Fruit fly (Drosophila melanogaster) whole organism, prepupa: ENCODE measurements around the gene btl.

Experiments
- Blimp-1 ChIP-seq: fragments of 200-800 bp; sonication (Bioruptor generic); optimal IDR thresholded peaks from 3 replicates; lab custom pipeline; 2017; ENCODE audit warnings: missing biosample characterization, missing genetic modification characterization, mild to moderate bottlenecking, moderate library complexity, missing genetic modification reagents
- CG10631 ChIP-seq: fragments of 200-800 bp; sonication (Bioruptor generic); optimal IDR thresholded peaks from 2 replicates; lab custom pipeline; 2016; ENCODE audit warnings: missing biosample characterization, missing genetic modification characterization
- CG10669 ChIP-seq: fragments of 200-800 bp; sonication (Bioruptor generic); optimal IDR thresholded peaks from 3 replicates; lab custom pipeline; 2018; ENCODE audit warnings: missing biosample characterization, mild to moderate bottlenecking, missing genetic modification characterization, moderate library complexity
- CG11294 ChIP-seq: fragments of 200-800 bp; sonication (Bioruptor generic); IDR thresholded peaks from 2 replicates; pipeline ENCODE4 v1.3.6; 2022; ENCODE audit warnings: missing biosample characterization, missing genetic modification characterization
- CG11902 ChIP-seq: fragments of 200-800 bp; sonication (Bioruptor generic); optimal IDR thresholded peaks from 3 replicates; lab custom pipeline; 2016; ENCODE audit warnings: missing biosample characterization, missing genetic modification characterization
- CG15336 ChIP-seq: fragments of 200-800 bp; sonication (Bioruptor generic); IDR thresholded peaks from 2 replicates; pipeline ENCODE4 v1.3.6; 2022; ENCODE audit warnings: missing biosample characterization, missing genetic modification characterization
- CG16779 ChIP-seq: fragments of 200-800 bp; sonication (Bioruptor generic); optimal IDR thresholded peaks from 3 replicates; lab custom pipeline; 2017; ENCODE audit warnings: missing biosample characterization, mild to moderate bottlenecking, missing genetic modification characterization
- CG31627 ChIP-seq: fragments of 200-800 bp; sonication (Bioruptor generic); optimal IDR thresholded peaks from 3 replicates; lab custom pipeline; 2016; ENCODE audit warnings: missing biosample characterization, missing genetic modification characterization
- CG32006 ChIP-seq: fragments of 200-800 bp; sonication (Bioruptor generic); optimal IDR thresholded peaks from 3 replicates; lab custom pipeline; 2017; ENCODE audit warnings: missing biosample characterization, mild to moderate bottlenecking, missing genetic modification characterization
- CG34406 ChIP-seq: fragments of 200-800 bp; sonication (Bioruptor generic); optimal IDR thresholded peaks from 3 replicates; lab custom pipeline; 2016; ENCODE audit warnings: missing biosample characterization, missing genetic modification characterization
- CG3919 ChIP-seq: fragments of 200-800 bp; sonication (Bioruptor generic); optimal IDR thresholded peaks from 3 replicates; lab custom pipeline; 2016; ENCODE audit warnings: missing biosample characterization, missing genetic modification characterization
- CG4318 ChIP-seq: fragments of 200-800 bp; sonication (Bioruptor generic); optimal IDR thresholded peaks from 3 replicates; lab custom pipeline; 2017; ENCODE audit warnings: missing biosample characterization, mild to moderate bottlenecking, missing genetic modification characterization
- CG6163 ChIP-seq: fragments of 200-800 bp; sonication (Bioruptor generic); IDR thresholded peaks from 3 replicates; pipeline ENCODE4 v1.3.6; 2022; ENCODE audit warnings: missing biosample characterization, missing genetic modification characterization
- CG6276 ChIP-seq: fragments of 200-800 bp; sonication (Bioruptor generic); optimal IDR thresholded peaks from 2 replicates; lab custom pipeline; 2017; ENCODE audit warnings: missing biosample characterization, mild to moderate bottlenecking, missing genetic modification characterization
- CG6792 ChIP-seq: fragments of 200-800 bp; sonication (Bioruptor generic); optimal IDR thresholded peaks from 3 replicates; lab custom pipeline; 2016; ENCODE audit warnings: missing biosample characterization, missing genetic modification characterization
- CG6808 ChIP-seq: fragments of 200-800 bp; sonication (Bioruptor generic); optimal IDR thresholded peaks from 3 replicates; lab custom pipeline; 2017; ENCODE audit warnings: missing biosample characterization, missing genetic modification characterization, mild to moderate bottlenecking, moderate library complexity, missing genetic modification reagents
- CG6854 ChIP-seq: fragments of 200-800 bp; sonication (Bioruptor generic); optimal IDR thresholded peaks from 2 replicates; lab custom pipeline; 2017; ENCODE audit warnings: missing biosample characterization, mild to moderate bottlenecking, missing genetic modification characterization
- CG7368 ChIP-seq: fragments of 200-800 bp; sonication (Bioruptor generic); optimal IDR thresholded peaks from 3 replicates; lab custom pipeline; 2016; ENCODE audit warnings: missing biosample characterization, missing genetic modification characterization
- CG8119 ChIP-seq: fragments of 200-800 bp; sonication (Bioruptor generic); IDR thresholded peaks from 3 replicates; pipeline ENCODE4 v1.3.6; 2022; ENCODE audit warnings: missing biosample characterization, missing genetic modification characterization
- CG8319 ChIP-seq: fragments of 200-800 bp; sonication (Bioruptor generic); optimal IDR thresholded peaks from 3 replicates; lab custom pipeline; 2016; ENCODE audit warnings: missing biosample characterization, missing genetic modification characterization
- CG9139 ChIP-seq: fragments of 200-800 bp; sonication (Bioruptor generic); optimal IDR thresholded peaks from 3 replicates; lab custom pipeline; 2017; ENCODE audit warnings: missing biosample characterization, mild to moderate bottlenecking, missing genetic modification characterization
- Eip75B ChIP-seq: fragments of 200-800 bp; sonication (Bioruptor generic); optimal IDR thresholded peaks from 3 replicates; lab custom pipeline; 2016; ENCODE audit warnings: missing biosample characterization, missing genetic modification characterization
- Eip78C ChIP-seq: fragments of 200-800 bp; sonication (Bioruptor generic); peaks from one replicate; lab custom pipeline; 2016; ENCODE audit warnings: missing biosample characterization, missing genetic modification characterization
- Ets96B ChIP-seq: fragments of 200-800 bp; optimal IDR thresholded peaks from 2 replicates; lab custom pipeline; 2019; ENCODE audit warnings: missing biosample characterization, mild to moderate bottlenecking, missing genetic modification characterization, moderate library complexity
- Gug ChIP-seq: fragments of 200-800 bp; sonication (Bioruptor generic); IDR thresholded peaks from 2 replicates; pipeline ENCODE4 v1.3.6; 2022; ENCODE audit warnings: missing biosample characterization, missing genetic modification characterization
- Hr4 ChIP-seq: fragments of 200-800 bp; sonication (Bioruptor generic); optimal IDR thresholded peaks from 3 replicates; lab custom pipeline; 2016; ENCODE audit warnings: missing biosample characterization, missing genetic modification characterization
- Met ChIP-seq: fragments of 200-800 bp; sonication (Bioruptor generic); optimal IDR thresholded peaks from 3 replicates; lab custom pipeline; 2016; ENCODE audit warnings: missing biosample characterization, missing genetic modification characterization
- Smox ChIP-seq: fragments of 200-800 bp; sonication (Bioruptor generic); optimal IDR thresholded peaks from 3 replicates; lab custom pipeline; 2016; ENCODE audit warnings: missing biosample characterization, missing genetic modification characterization
- Sox102F ChIP-seq: fragments of 200-800 bp; sonication (Bioruptor generic); optimal IDR thresholded peaks from 2 replicates; lab custom pipeline; 2016; ENCODE audit warnings: missing biosample characterization, mild to moderate bottlenecking, missing genetic modification characterization
- Sox14 ChIP-seq: fragments of 200-800 bp; sonication (Bioruptor generic); optimal IDR thresholded peaks from 3 replicates; lab custom pipeline; 2016; ENCODE audit warnings: missing biosample characterization, missing genetic modification characterization
- achi ChIP-seq: fragments of 200-800 bp; sonication (Bioruptor generic); optimal IDR thresholded peaks from 3 replicates; lab custom pipeline; 2016; ENCODE audit warnings: missing biosample characterization, missing genetic modification characterization
- cyc ChIP-seq: fragments of 200-800 bp; sonication (Bioruptor generic); optimal IDR thresholded peaks from 3 replicates; lab custom pipeline; 2016; ENCODE audit warnings: missing biosample characterization, missing genetic modification characterization
- dsx ChIP-seq: fragments of 200-800 bp; optimal IDR thresholded peaks from 3 replicates; lab custom pipeline; 2019; ENCODE audit warnings: missing biosample characterization, mild to moderate bottlenecking, missing genetic modification characterization, moderate library complexity; ENCODE audit not compliant: poor library complexity, severe bottlenecking
- eg ChIP-seq: fragments of 200-800 bp; sonication (Bioruptor generic); IDR thresholded peaks from 3 replicates; pipeline ENCODE4 v1.3.6; 2022; ENCODE audit warnings: missing biosample characterization, missing genetic modification characterization
- esn ChIP-seq: fragments of 200-800 bp; sonication (Bioruptor generic); optimal IDR thresholded peaks from 2 replicates; lab custom pipeline; 2016; ENCODE audit warnings: missing biosample characterization, mild to moderate bottlenecking, missing genetic modification characterization, moderate library complexity
- fd59A ChIP-seq: fragments of 200-800 bp; sonication (Bioruptor generic); optimal IDR thresholded peaks from 2 replicates; lab custom pipeline; 2017; ENCODE audit warnings: missing biosample characterization, mild to moderate bottlenecking, missing genetic modification characterization, missing genetic modification reagents
- fd85E ChIP-seq: fragments of 200-800 bp; sonication (Bioruptor generic); optimal IDR thresholded peaks from 3 replicates; lab custom pipeline; 2016; ENCODE audit warnings: missing biosample characterization, missing genetic modification characterization
- fkh ChIP-seq: fragments of 200-800 bp; sonication (Bioruptor generic); optimal IDR thresholded peaks from 3 replicates; lab custom pipeline; 2017; ENCODE audit warnings: missing biosample characterization, mild to moderate bottlenecking, missing genetic modification characterization, moderate library complexity
- lz ChIP-seq: fragments of 200-800 bp; sonication (Bioruptor generic); optimal IDR thresholded peaks from 3 replicates; lab custom pipeline; 2016; ENCODE audit warnings: missing biosample characterization, missing genetic modification characterization
- net ChIP-seq: fragments of 200-800 bp; sonication (Bioruptor generic); optimal IDR thresholded peaks from 3 replicates; lab custom pipeline; 2016; ENCODE audit warnings: missing biosample characterization, missing genetic modification characterization
- salr ChIP-seq, 2 experiments: fragments of 200-800 bp; sonication (Bioruptor generic); optimal IDR thresholded peaks; 3 replicates each; lab custom pipeline; 2016 to 2018; ENCODE audit warnings: missing biosample characterization in 2 of 2, missing genetic modification characterization in 2 of 2, mild to moderate bottlenecking in 1 of 2
- spab ChIP-seq: fragments of 200-800 bp; sonication (Bioruptor generic); optimal IDR thresholded peaks from 2 replicates; lab custom pipeline; 2017; ENCODE audit warnings: missing biosample characterization, mild to moderate bottlenecking, missing genetic modification characterization, missing genetic modification reagents
- ss ChIP-seq, 2 experiments: fragments of 200-800 bp; sonication (Bioruptor generic); optimal IDR thresholded peaks; 2 replicates in 1 of 2; 3 replicates in 1 of 2; lab custom pipeline; 2017 to 2018; ENCODE audit warnings: mild to moderate bottlenecking in 2 of 2, missing biosample characterization in 2 of 2, missing genetic modification characterization in 2 of 2, moderate library complexity in 1 of 2
- svp ChIP-seq: fragments of 200-800 bp; sonication (Bioruptor generic); peaks from one replicate; lab custom pipeline; 2016; ENCODE audit warnings: missing biosample characterization, missing genetic modification characterization
- topi ChIP-seq: fragments of 200-800 bp; sonication (Bioruptor generic); optimal IDR thresholded peaks from 3 replicates; lab custom pipeline; 2016; ENCODE audit warnings: missing biosample characterization, missing genetic modification characterization

Gene btl

dm6 chr3L:14075472-14075871, at the start of gene btl:
btl (plus strand) TSS chr3L:14075772.
- TF ChIP-seq eg (GFP tag; lab: Robert Waterston, UW) (no peak), CG7368 (no peak), dsx (GFP tag; lab: Kevin White, UChicago) (no peak), ss (GFP tag; optimal IDR thresholded peaks at IDR 0.05; lab: Kevin White, UChicago) (no peak), CG4318 (GFP tag; lab: Kevin White, UChicago) (no peak), Sox102F (GFP tag; lab: Kevin White, UChicago) (no peak), CG6854 (GFP tag; lab: Kevin White, UChicago) (no peak), Met (no peak)
- TF ChIP-seq, all 60 proteins: peak for 0

dm6 chr3L:14027549-14027948, 48.0 kb upstream of the btl start:
- TF ChIP-seq CG16779 (tag; lab: Kevin White, UChicago): no peak
- no peak for TF ChIP-seq CG11294 (GFP tag; lab: Robert Waterston, UW)
- TF ChIP-seq Sox102F (GFP tag; lab: Kevin White, UChicago): no peak

- TF ChIP-seq Sox102F (GFP tag; lab: Kevin White, UChicago) (no peak), CG34406 (GFP tag; lab: Kevin White, UChicago) (no peak), Eip78C (GFP tag; lab: Kevin White, UChicago) (peak; percentile 15), CG31627 (GFP tag; lab: Kevin White, UChicago) (no peak), fkh (GFP tag; lab: Kevin White, UChicago) (peak; percentile 62), CG10669 (GFP tag; lab: Kevin White, UChicago) (no peak), fd59A (GFP tag; lab: Kevin White, UChicago) (no peak), salr (GFP tag; optimal IDR thresholded peaks at IDR 0.05; lab: Kevin White, UChicago) (no peak), Met (no peak), CG6163 (GFP tag; lab: Robert Waterston, UW) (peak; percentile 78), esn (peak; percentile 46), Ets96B (tag; lab: Kevin White, UChicago) (no peak), cyc (no peak), CG6276 (GFP tag; lab: Kevin White, UChicago) (no peak), eg (GFP tag; lab: Robert Waterston, UW) (peak; percentile 39; the same call in 1 of the 3 replicates), CG11902 (GFP tag; lab: Kevin White, UChicago) (no peak), CG16779 (tag; lab: Kevin White, UChicago) (no peak), CG8319 (GFP tag; lab: Kevin White, UChicago) (no peak), net (no peak), CG6792 (GFP tag; lab: Kevin White, UChicago) (peak; percentile 30), achi (peak; percentile 36), topi (GFP tag; lab: Kevin White, UChicago) (no peak), Gug (GFP tag; lab: Robert Waterston, UW) (no peak), Blimp-1 (GFP tag; lab: Kevin White, UChicago) (peak; percentile 96), spab (GFP tag; lab: Kevin White, UChicago) (no peak), CG3919 (peak; percentile 77), Sox14 (peak; percentile 31), CG9139 (GFP tag; lab: Kevin White, UChicago) (no peak), CG15336 (GFP tag; lab: Robert Waterston, UW) (peak; percentile 36; the same call in 1 of the 2 replicates), lz (no peak), ss (GFP tag; optimal IDR thresholded peaks at IDR 0.05; lab: Kevin White, UChicago) (no peak), Hr4 (GFP tag; lab: Kevin White, UChicago) (no peak), CG6808 (GFP tag; lab: Kevin White, UChicago) (no peak), CG32006 (GFP tag; lab: Kevin White, UChicago) (no peak), Smox (GFP tag; lab: Kevin White, UChicago) (no peak), CG10631 (GFP tag; lab: Kevin White, UChicago) (no peak), Eip75B (GFP tag; lab: Kevin White, UChicago) (no peak), CG8119 (GFP tag; lab: Robert Waterston, UW) (0 out of 3 replicates have a peak, but pooled peaks have one; percentile 19), svp (GFP tag; lab: Kevin White, UChicago) (no peak), CG11294 (GFP tag; lab: Robert Waterston, UW) (no peak), fd85E (GFP tag; lab: Kevin White, UChicago) (peak; percentile 15)
These were observed 46.8 kb upstream of the btl start, which contains the start of gene Ptip for dm6 chr3L:14028485-14029384. Ptip (minus strand) TSS chr3L:14029121.
